Worm (Caenorhabditis elegans): ENCODE results near the gene dhs-25.

- TF ChIP-seq pha-4 (tag; optimal IDR thresholded peaks at IDR 0.05), result no peak
- no peak for TF ChIP-seq ces-1 (GFP tag; optimal IDR thresholded peaks at IDR 0.05)
- TF ChIP-seq elt-3 (tag; optimal IDR thresholded peaks at IDR 0.05), result no peak
- TF ChIP-seq unc-62 (GFP tag; optimal IDR thresholded peaks at IDR 0.05), result no peak
- no peak for TF ChIP-seq lsy-2 (tag; optimal IDR thresholded peaks at IDR 0.05)
- no peak for TF ChIP-seq nhr-28 (tag; optimal IDR thresholded peaks at IDR 0.05)
- TF ChIP-seq elt-1 (tag; optimal IDR thresholded peaks at IDR 0.05; ENCODE audit: borderline replicate concordance, insufficient read depth), result no peak
- TF ChIP-seq nhr-12 (tag; optimal IDR thresholded peaks at IDR 0.05), result no peak
- no peak for TF ChIP-seq ztf-11 (tag; optimal IDR thresholded peaks at IDR 0.05)
- TF ChIP-seq lin-13 (tag; optimal IDR thresholded peaks at IDR 0.05), result no peak
- no peak for TF ChIP-seq snpc-4 (tag; optimal IDR thresholded peaks at IDR 0.05)
- no peak for TF ChIP-seq ceh-83 (GFP tag; optimal IDR thresholded peaks at IDR 0.05)
- TF ChIP-seq nhr-2 (tag; optimal IDR thresholded peaks at IDR 0.05), result no peak
Measured at ce11 chrX:1502914-1503313, 16.6 kb downstream of the dhs-25 start.
